Fruit fly (Drosophila melanogaster) whole organism, embryonic: ENCODE measurements around the gene Drs.

Source experiments
- ATbp ChIP-seq: fragments of 200-800 bp; sonication (Bioruptor generic); optimal IDR thresholded peaks from 2 replicates; lab custom pipeline; 2017; ENCODE audit warnings: missing biosample characterization, mild to moderate bottlenecking, missing genetic modification characterization, missing genetic modification reagents
- Aef1 ChIP-seq: fragments of 200-800 bp; sonication (Bioruptor generic); IDR thresholded peaks from 3 replicates; pipeline ENCODE4 v1.3.6; 2022; ENCODE audit warnings: missing biosample characterization, missing genetic modification characterization
- Awh ChIP-seq: fragments of 200-800 bp; sonication (Bioruptor generic); IDR thresholded peaks from 2 replicates; pipeline ENCODE4, ENCODE4 v1.3.6; 2022; ENCODE audit warnings: missing biosample characterization, missing genetic modification characterization
- C15 ChIP-seq: fragments of 200-800 bp; sonication (Bioruptor generic); IDR thresholded peaks from 3 replicates; pipeline ENCODE4 v1.3.6; 2022; ENCODE audit warnings: missing biosample characterization, missing genetic modification characterization
- CG10209 ChIP-seq: fragments of 200-800 bp; sonication (Bioruptor generic); optimal IDR thresholded peaks from 3 replicates; lab custom pipeline; 2017; ENCODE audit warnings: missing biosample characterization, mild to moderate bottlenecking, missing genetic modification characterization, missing genetic modification reagents
- CG12219 ChIP-seq: fragments of 200-800 bp; sonication (Bioruptor generic); optimal IDR thresholded peaks from 3 replicates; lab custom pipeline; 2018; ENCODE audit warnings: missing biosample characterization, mild to moderate bottlenecking, missing genetic modification characterization
- CG12769 ChIP-seq: fragments of 200-800 bp; sonication (Bioruptor generic); optimal IDR thresholded peaks from 2 replicates; lab custom pipeline; 2019; ENCODE audit warnings: missing biosample characterization, mild to moderate bottlenecking, missing genetic modification characterization, moderate library complexity
- CG15011 ChIP-seq: fragments of 200-800 bp; sonication (Bioruptor generic); optimal IDR thresholded peaks from 3 replicates; lab custom pipeline; 2018; ENCODE audit warnings: missing biosample characterization, mild to moderate bottlenecking, missing genetic modification characterization
- CG16779 ChIP-seq: fragments of 200-800 bp; sonication (Bioruptor generic); IDR thresholded peaks from 2 replicates; pipeline ENCODE4 v1.3.6; 2022; ENCODE audit warnings: missing biosample characterization, missing genetic modification characterization
- CG16813 ChIP-seq: fragments of 200-800 bp; sonication (Bioruptor generic); IDR thresholded peaks from 3 replicates; pipeline ENCODE4 v1.3.6; 2022; ENCODE audit warnings: missing biosample characterization, missing genetic modification characterization; ENCODE audit not compliant: partially characterized antibody
- CG2129 ChIP-seq: fragments of 200-800 bp; sonication (Bioruptor generic); IDR thresholded peaks from 2 replicates; pipeline ENCODE4 v1.3.6; 2022; ENCODE audit warnings: missing biosample characterization, missing genetic modification characterization; ENCODE audit not compliant: partially characterized antibody
- CG2712 ChIP-seq: fragments of 200-800 bp; optimal IDR thresholded peaks from 3 replicates; lab custom pipeline; 2019; ENCODE audit warnings: missing biosample characterization, mild to moderate bottlenecking, missing genetic modification characterization, moderate library complexity
- CG31224 ChIP-seq: fragments of 200-800 bp; sonication (Bioruptor generic); IDR thresholded peaks from 2 replicates; pipeline ENCODE4 v1.3.6; 2022; ENCODE audit warnings: missing biosample characterization, missing genetic modification characterization
- CG31388 ChIP-seq: fragments of 200-800 bp; sonication (Bioruptor generic); optimal IDR thresholded peaks from 2 replicates; lab custom pipeline; 2016; ENCODE audit warnings: missing biosample characterization, missing genetic modification characterization
- CG3163 ChIP-seq: fragments of 200-800 bp; sonication (Bioruptor generic); optimal IDR thresholded peaks from 3 replicates; lab custom pipeline; 2016; ENCODE audit warnings: missing biosample characterization, missing genetic modification characterization
- CG3281 ChIP-seq: fragments of 200-800 bp; sonication (Bioruptor generic); optimal IDR thresholded peaks from 3 replicates; lab custom pipeline; 2017; ENCODE audit warnings: missing biosample characterization, mild to moderate bottlenecking, missing genetic modification characterization
- CG3407 ChIP-seq: fragments of 200-800 bp; sonication (Bioruptor generic); optimal IDR thresholded peaks from 2 replicates; lab custom pipeline; 2018; ENCODE audit warnings: missing biosample characterization, mild to moderate bottlenecking, missing genetic modification characterization
- CG4424 ChIP-seq: fragments of 200-800 bp; sonication (Bioruptor generic); optimal IDR thresholded peaks from 3 replicates; lab custom pipeline; 2016; ENCODE audit warnings: missing biosample characterization, missing genetic modification characterization
- CG4730 ChIP-seq: fragments of 200-800 bp; sonication (Bioruptor generic); IDR thresholded peaks from 2 replicates; pipeline ENCODE4 v1.3.6; 2022; ENCODE audit warnings: missing biosample characterization, missing genetic modification characterization
- CG9609 ChIP-seq: fragments of 200-800 bp; sonication (Bioruptor generic); optimal IDR thresholded peaks from 3 replicates; lab custom pipeline; 2016; ENCODE audit warnings: missing biosample characterization, missing genetic modification characterization
- CG9932 ChIP-seq: fragments of 200-800 bp; sonication (Bioruptor generic); IDR thresholded peaks from 2 replicates; pipeline ENCODE4 v1.3.6; 2022; ENCODE audit warnings: missing biosample characterization, missing genetic modification characterization
- D19A ChIP-seq: fragments of 200-800 bp; optimal IDR thresholded peaks from 3 replicates; lab custom pipeline; 2019; ENCODE audit warnings: missing biosample characterization, mild to moderate bottlenecking, missing genetic modification characterization, moderate library complexity
- D19B ChIP-seq: fragments of 200-800 bp; sonication (Bioruptor generic); optimal IDR thresholded peaks from 2 replicates; lab custom pipeline; 2017; ENCODE audit warnings: missing biosample characterization, mild to moderate bottlenecking, missing genetic modification characterization
- Mad ChIP-seq: fragments of 200-800 bp; sonication (Bioruptor generic); optimal IDR thresholded peaks from 2 replicates; lab custom pipeline; 2016; ENCODE audit warnings: missing biosample characterization, missing genetic modification characterization
- Ptx1 ChIP-seq: fragments of 200-800 bp; sonication (Bioruptor generic); IDR thresholded peaks from 2 replicates; pipeline ENCODE4 v1.3.6; 2022; ENCODE audit warnings: missing biosample characterization, missing genetic modification characterization
- Scr ChIP-seq: fragments of 200-800 bp; sonication (Bioruptor generic); IDR thresholded peaks from 2 replicates; pipeline ENCODE4 v1.3.6; 2022; ENCODE audit warnings: missing biosample characterization, missing genetic modification characterization; ENCODE audit not compliant: partially characterized antibody
- al ChIP-seq: fragments of 200-800 bp; sonication (Bioruptor generic); IDR thresholded peaks from 2 replicates; pipeline ENCODE4 v1.3.6; 2022; ENCODE audit warnings: missing biosample characterization, missing genetic modification characterization
- bigmax ChIP-seq: fragments of 200-800 bp; sonication (Bioruptor generic); optimal IDR thresholded peaks from 2 replicates; lab custom pipeline; 2018; ENCODE audit warnings: missing biosample characterization, mild to moderate bottlenecking, missing genetic modification characterization
- chif ChIP-seq, 2 experiments: fragments of 200-800 bp; sonication (Bioruptor generic); optimal IDR thresholded peaks; 3 replicates each; lab custom pipeline; 2016; ENCODE audit warnings: missing biosample characterization in 2 of 2, missing genetic modification characterization in 2 of 2
- chinmo ChIP-seq: fragments of 200-800 bp; sonication (Bioruptor generic); IDR thresholded peaks from 4 replicates; pipeline ENCODE4 v1.3.6; 2022; ENCODE audit warnings: missing biosample characterization, missing genetic modification characterization; ENCODE audit not compliant: partially characterized antibody
- crol ChIP-seq: fragments of 200-800 bp; sonication (Bioruptor generic); IDR thresholded peaks from 2 replicates; pipeline ENCODE4 v1.3.6; 2022; ENCODE audit warnings: missing biosample characterization, missing genetic modification characterization
- dmrt11E ChIP-seq: fragments of 200-800 bp; sonication (Bioruptor generic); optimal IDR thresholded peaks from 3 replicates; lab custom pipeline; 2018; ENCODE audit warnings: missing biosample characterization, mild to moderate bottlenecking, missing genetic modification characterization, moderate library complexity
- ftz-f1 ChIP-seq: fragments of 200-800 bp; sonication (Bioruptor generic); optimal IDR thresholded peaks from 2 replicates; lab custom pipeline; 2016; ENCODE audit warnings: missing biosample characterization, missing genetic modification characterization
- hbn ChIP-seq: fragments of 200-800 bp; sonication (Bioruptor generic); IDR thresholded peaks from 2 replicates; pipeline ENCODE4 v1.3.6; 2022; ENCODE audit warnings: missing biosample characterization, missing genetic modification characterization; ENCODE audit not compliant: partially characterized antibody
- her ChIP-seq: fragments of 200-800 bp; sonication (Bioruptor generic); optimal IDR thresholded peaks from 2 replicates; lab custom pipeline; 2016; ENCODE audit warnings: missing biosample characterization, missing genetic modification characterization
- inv ChIP-seq: fragments of 200-800 bp; sonication (Bioruptor generic); IDR thresholded peaks from 2 replicates; pipeline ENCODE4 v1.3.6; 2022; ENCODE audit warnings: missing biosample characterization, missing genetic modification characterization; ENCODE audit not compliant: partially characterized antibody
- ken ChIP-seq: fragments of 200-800 bp; sonication (Bioruptor generic); IDR thresholded peaks from 3 replicates; pipeline ENCODE4 v1.3.6; 2022; ENCODE audit warnings: missing biosample characterization, missing genetic modification characterization
- lab ChIP-seq: fragments of 200-800 bp; sonication (Bioruptor generic); optimal IDR thresholded peaks from 3 replicates; lab custom pipeline; 2017; ENCODE audit warnings: missing biosample characterization, missing genetic modification characterization, mild to moderate bottlenecking, moderate library complexity, missing genetic modification reagents
- lov ChIP-seq, 2 experiments: fragments of 200-800 bp in 1 of 2; fragments of >200 bp in 1 of 2; sonication (Bioruptor generic) in 1 of 2; IDR thresholded peaks in 1 of 2; optimal IDR thresholded peaks in 1 of 2; 2 replicates in 1 of 2; 3 replicates in 1 of 2; pipeline versions ENCODE4 v1.3.6 to Lab custom; 2017 to 2022; ENCODE audit warnings: missing biosample characterization in 1 of 2, missing genetic modification characterization in 1 of 2
- oc ChIP-seq: fragments of 200-800 bp; sonication (Bioruptor generic); optimal IDR thresholded peaks from 2 replicates; lab custom pipeline; 2018; ENCODE audit warnings: missing biosample characterization, mild to moderate bottlenecking, missing genetic modification characterization, moderate library complexity
- pan ChIP-seq, 4 experiments: fragments of >200 bp in 3 of 4; fragments of 200-800 bp in 1 of 4; sonication (Bioruptor generic) in 1 of 4; optimal IDR thresholded peaks in 3 of 4; IDR thresholded peaks in 1 of 4; 2 replicates each; pipeline versions ENCODE4 v1.3.6 to Lab custom; 2017 to 2022; ENCODE audit warnings: missing biosample characterization in 2 of 4, missing genetic modification characterization in 2 of 4, mixed read lengths in 1 of 4
- sd ChIP-seq: fragments of 200-800 bp; sonication (Bioruptor generic); optimal IDR thresholded peaks from 3 replicates; lab custom pipeline; 2018; ENCODE audit warnings: missing biosample characterization, mild to moderate bottlenecking, missing genetic modification characterization, moderate library complexity
- slbo ChIP-seq: fragments of 200-800 bp; sonication (Bioruptor generic); IDR thresholded peaks from 2 replicates; pipeline ENCODE4 v1.3.6; 2022; ENCODE audit warnings: missing biosample characterization, missing genetic modification characterization
- sqz ChIP-seq: fragments of 200-800 bp; sonication (Bioruptor generic); optimal IDR thresholded peaks from 3 replicates; lab custom pipeline; 2018; ENCODE audit warnings: missing biosample characterization, mild to moderate bottlenecking, missing genetic modification characterization
- tx ChIP-seq: fragments of 200-800 bp; sonication (Bioruptor generic); optimal IDR thresholded peaks from 2 replicates; lab custom pipeline; 2016; ENCODE audit warnings: missing biosample characterization, missing genetic modification characterization
- vvl ChIP-seq: fragments of 200-800 bp; sonication (Bioruptor generic); IDR thresholded peaks from 2 replicates; pipeline ENCODE4 v1.3.6; 2022; ENCODE audit warnings: missing biosample characterization, missing genetic modification characterization

Gene Drs

dm6 chr3L:3406307-3407061 is 37.1 kb downstream of the Drs start (continued):
- TF ChIP-seq Aef1 (GFP tag; lab: Robert Waterston, UW) (no peak), Ptx1 (GFP tag; lab: Robert Waterston, UW) (0 out of 2 replicates have a peak, but pooled peaks have one; percentile 33), bigmax (GFP tag; lab: Kevin White, UChicago) (no peak), D19B (no peak), inv (no peak), CG2712 (tag; lab: Kevin White, UChicago) (no peak), CG3163 (GFP tag; lab: Kevin White, UChicago) (no peak), CG4730 (GFP tag; lab: Robert Waterston, UW) (no peak), CG12769 (tag; lab: Kevin White, UChicago) (peak; percentile 2), Scr (GFP tag; lab: Robert Waterston, UW) (no peak), CG9932 (peak; percentile 37; the same call in 1 of the 2 replicates), al (no peak), dmrt11E (no peak), CG31224 (GFP tag; lab: Robert Waterston, UW) (peak; percentile 26; the same call in 1 of the 2 replicates), ATbp (no peak), ken (GFP tag; lab: Robert Waterston, UW) (no peak), CG16779 (GFP tag; lab: Robert Waterston, UW) (no peak), CG9609 (no peak), CG3281 (peak; percentile 47), D19A (no peak), lov (optimal IDR thresholded peaks at IDR 0.05; lab: Kevin White, UChicago) (no peak), lov (GFP tag; IDR thresholded peaks at IDR 0.05; lab: Robert Waterston, UW) (no peak), her (GFP tag; lab: Kevin White, UChicago) (no peak), CG4424 (GFP tag; lab: Kevin White, UChicago) (no peak), CG12219 (GFP tag; lab: Kevin White, UChicago) (no peak), sd (tag; lab: Kevin White, UChicago) (peak; percentile 36), CG15011 (GFP tag; lab: Kevin White, UChicago) (peak; percentile 8), CG2129 (no peak), chif (GFP tag; optimal IDR thresholded peaks at IDR 0.05; lab: Kevin White, UChicago) (no peak), pan (optimal IDR thresholded peaks at IDR 0.05; lab: Kevin White, UChicago) (no peak), pan (GFP tag; optimal IDR thresholded peaks at IDR 0.05 in 1 of 2, IDR thresholded peaks at IDR 0.05 in 1 of 2) (peak in 1 of 2 experiments; percentile 42), tx (no peak), sqz (no peak), CG10209 (GFP tag; lab: Kevin White, UChicago) (no peak), CG31388 (GFP tag; lab: Kevin White, UChicago) (no peak), CG16813 (GFP tag; lab: Robert Waterston, UW) (no peak), Mad (GFP tag; lab: Kevin White, UChicago) (no peak), CG3407 (GFP tag; lab: Kevin White, UChicago) (no peak), lab (GFP tag; lab: Kevin White, UChicago) (peak; percentile 26)

dm6 chr3L:3407481-3407880 is 38.1 kb downstream of the Drs start:
- TF ChIP-seq crol (GFP tag; lab: Robert Waterston, UW), result peak; percentile 22; the same call in 1 of the 2 replicates
- peak; percentile 74 for TF ChIP-seq ftz-f1 (GFP tag; lab: Kevin White, UChicago)
- TF ChIP-seq vvl (GFP tag; lab: Robert Waterston, UW), result 0 out of 2 replicates have a peak, but pooled peaks have one; percentile 29
- TF ChIP-seq Awh, result no peak
- 0 out of 2 replicates have a peak, but pooled peaks have one; percentile 20 for TF ChIP-seq slbo (GFP tag; lab: Robert Waterston, UW)
- TF ChIP-seq chinmo, result 0 out of 4 replicates have a peak, but pooled peaks have one; percentile 28
- TF ChIP-seq oc (tag; lab: Kevin White, UChicago), result peak; percentile 9
- no peak for TF ChIP-seq C15 (GFP tag; lab: Robert Waterston, UW)
- no peak for TF ChIP-seq hbn (GFP tag; lab: Robert Waterston, UW)
- peak; percentile 67 for TF ChIP-seq sd (tag; lab: Kevin White, UChicago)
